Worm (Caenorhabditis elegans) whole organism, L3 larva: ENCODE measurements around the gene egl-46.

Source experiments
- egl-27 ChIP-seq: sonication (generic microtip); optimal IDR thresholded peaks from 4 replicates; lab custom pipeline; 2017; ENCODE audit warnings: missing biosample characterization, missing genetic modification reagents, missing genetic modification characterization
- elt-3 ChIP-seq, 3 experiments: fragments of 150-350 bp in 1 of 3; sonication (generic microtip) in 2 of 3; optimal IDR thresholded peaks; 2 replicates in 2 of 3; 4 replicates in 1 of 3; lab custom pipeline; 2014 to 2017; ENCODE audit warnings: missing biosample characterization in 3 of 3, missing genetic modification characterization in 3 of 3
- fos-1 ChIP-seq: fragments of 150-350 bp; optimal IDR thresholded peaks from 2 replicates; lab custom pipeline; 2014; ENCODE audit warnings: missing biosample characterization, missing genetic modification characterization
- skn-1 ChIP-seq: fragments of 150-350 bp; optimal IDR thresholded peaks from 2 replicates; lab custom pipeline; 2014; ENCODE audit warnings: missing biosample characterization, missing genetic modification characterization
- snpc-4 ChIP-seq: fragments of 150-350 bp; optimal IDR thresholded peaks from 2 replicates; lab custom pipeline; 2014; ENCODE audit warnings: missing biosample characterization, missing genetic modification characterization

DNA sequence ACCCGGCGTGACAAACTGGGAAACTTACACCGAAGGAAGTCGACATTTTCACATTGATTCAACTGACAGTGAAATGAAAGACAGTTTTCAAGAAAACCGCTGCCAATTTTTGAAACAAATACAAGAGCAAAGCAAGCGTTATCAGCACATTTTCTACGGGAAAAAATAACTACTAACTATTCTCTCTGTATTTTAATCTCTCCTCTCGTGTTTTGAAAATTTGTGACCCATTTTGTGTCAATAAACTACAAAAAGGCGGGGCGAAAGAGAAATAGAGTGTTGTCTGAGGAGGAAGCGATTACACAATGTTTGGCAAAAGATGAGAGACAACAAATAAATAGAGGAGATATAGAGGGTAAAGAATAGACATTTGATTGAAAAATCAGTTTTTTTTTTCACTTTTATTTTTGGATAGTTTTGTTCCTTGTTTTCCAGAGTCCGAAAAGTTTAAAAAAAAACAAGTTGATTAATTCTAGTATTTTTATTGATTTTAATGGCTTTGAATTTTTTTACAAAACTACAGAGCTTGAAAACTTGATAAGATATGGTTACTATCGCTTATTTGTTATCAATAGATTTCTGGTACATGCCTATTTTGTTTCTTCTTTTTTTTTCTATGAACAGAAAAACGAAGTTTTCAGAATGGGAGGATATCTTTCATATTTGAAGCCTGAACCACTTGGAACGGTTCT, 5.1 kb downstream of the egl-46 start, which contains the start of gene cest-34:
- TF ChIP-seq fos-1 (tag; lab: Kevin White, UChicago) = no peak
- no peak for TF ChIP-seq snpc-4 (tag; lab: Kevin White, UChicago)
- TF ChIP-seq egl-27 (tag; lab: Kevin White, UChicago) = no peak
- TF ChIP-seq elt-3 (tag; optimal IDR thresholded peaks at IDR 0.05; lab: Kevin White, UChicago) = no peak
- TF ChIP-seq skn-1 (tag; lab: Kevin White, UChicago) = no peak
